Worm (Caenorhabditis elegans): ENCODE data around the gene spat-2.

The spat-2 gene

ce11 chrIII:11068553-11068952 lies 31.8 kb downstream of the spat-2 start, which contains the start of gene W09D6.1:
Gene W09D6.1 (plus strand): TSS chrIII:11068853.
- TF ChIP-seq unc-55 (GFP tag; optimal IDR thresholded peaks at IDR 0.05) (no peak), nhr-25 (tag; optimal IDR thresholded peaks at IDR 0.05) (no peak), mbf-1 (tag; optimal IDR thresholded peaks at IDR 0.05) (no peak), Y55F3AM.14 (GFP tag; optimal IDR thresholded peaks at IDR 0.05) (no peak), alr-1 (tag; optimal IDR thresholded peaks at IDR 0.05) (no peak), nhr-129 (tag; optimal IDR thresholded peaks at IDR 0.05) (no peak), ZK546.5 (tag; optimal IDR thresholded peaks at IDR 0.05) (no peak), ztf-4 (tag; optimal IDR thresholded peaks at IDR 0.05) (no peak), nhr-77 (tag; optimal IDR thresholded peaks at IDR 0.05) (no peak), egl-27 (tag; optimal IDR thresholded peaks at IDR 0.05) (no peak), unc-39 (tag; optimal IDR thresholded peaks at IDR 0.05) (no peak), fos-1 (tag; optimal IDR thresholded peaks at IDR 0.05) (no peak), nhr-6 (tag; optimal IDR thresholded peaks at IDR 0.05) (no peak), snpc-4 (tag; optimal IDR thresholded peaks at IDR 0.05) (no peak), nhr-23 (tag; optimal IDR thresholded peaks at IDR 0.05) (no peak), C34F6.9 (tag; optimal IDR thresholded peaks at IDR 0.05) (no peak), nhr-237 (tag; optimal IDR thresholded peaks at IDR 0.05) (no peak), skn-1 (tag; optimal IDR thresholded peaks at IDR 0.05) (no peak), sma-9 (GFP tag; optimal IDR thresholded peaks at IDR 0.05) (no peak), sma-9 (tag; optimal IDR thresholded peaks at IDR 0.05) (no peak), blmp-1 (tag; optimal IDR thresholded peaks at IDR 0.05; ENCODE audit: insufficient read depth) (no peak)

DNA sequence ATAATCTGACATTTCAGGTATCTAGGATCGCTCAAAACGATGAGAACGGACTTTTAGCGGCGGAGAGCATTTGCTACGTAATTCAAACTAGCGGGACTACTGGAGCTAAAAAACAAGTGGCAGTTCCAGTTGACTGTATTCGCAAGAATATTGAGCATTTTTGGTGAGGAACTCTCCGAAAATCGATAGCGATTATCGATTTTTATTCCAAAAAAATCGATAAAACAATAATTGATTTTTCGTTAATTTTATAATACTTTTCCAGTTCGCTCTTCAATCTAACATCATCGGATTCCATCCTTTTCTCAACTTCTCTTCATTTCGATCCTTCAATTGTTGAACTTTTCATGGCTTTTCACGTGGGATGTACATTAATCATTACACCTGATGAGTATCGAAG lies 32.5 kb downstream of the spat-2 start:
- TF ChIP-seq alr-1 (tag; optimal IDR thresholded peaks at IDR 0.05) (no peak), nhr-129 (tag; optimal IDR thresholded peaks at IDR 0.05) (no peak), zag-1 (tag; optimal IDR thresholded peaks at IDR 0.05) (no peak), nhr-77 (tag; optimal IDR thresholded peaks at IDR 0.05) (no peak), F13H6.1 (tag; optimal IDR thresholded peaks at IDR 0.05) (no peak), unc-55 (GFP tag; optimal IDR thresholded peaks at IDR 0.05) (no peak), lin-11 (tag; optimal IDR thresholded peaks at IDR 0.05) (no peak), gmeb-1 (tag; optimal IDR thresholded peaks at IDR 0.05) (no peak), nhr-10 (tag; optimal IDR thresholded peaks at IDR 0.05) (no peak), ceh-82 (tag; optimal IDR thresholded peaks at IDR 0.05) (no peak), unc-62 (GFP tag; optimal IDR thresholded peaks at IDR 0.05) (no peak), unc-39 (tag; optimal IDR thresholded peaks at IDR 0.05) (no peak), crh-2 (tag; optimal IDR thresholded peaks at IDR 0.05) (no peak), lin-13 (GFP tag; optimal IDR thresholded peaks at IDR 0.05) (no peak), lsy-2 (tag; optimal IDR thresholded peaks at IDR 0.05) (no peak), nhr-25 (tag; optimal IDR thresholded peaks at IDR 0.05) (no peak), ZK546.5 (tag; optimal IDR thresholded peaks at IDR 0.05) (no peak)

- TF ChIP-seq ceh-82 (tag; optimal IDR thresholded peaks at IDR 0.05) (no peak), Y55F3AM.14 (GFP tag; optimal IDR thresholded peaks at IDR 0.05) (no peak), sem-4 (tag; optimal IDR thresholded peaks at IDR 0.05) (no peak), lin-11 (tag; optimal IDR thresholded peaks at IDR 0.05) (no peak), nhr-21 (tag; optimal IDR thresholded peaks at IDR 0.05) (no peak), lin-13 (GFP tag; optimal IDR thresholded peaks at IDR 0.05) (no peak), R02D3.7 (tag; optimal IDR thresholded peaks at IDR 0.05) (no peak), ztf-4 (tag; optimal IDR thresholded peaks at IDR 0.05) (no peak), F13H6.1 (tag; optimal IDR thresholded peaks at IDR 0.05) (no peak), nhr-12 (tag; optimal IDR thresholded peaks at IDR 0.05) (no peak), sma-9 (GFP tag; optimal IDR thresholded peaks at IDR 0.05) (no peak), sma-9 (tag; optimal IDR thresholded peaks at IDR 0.05) (no peak), nhr-77 (tag; optimal IDR thresholded peaks at IDR 0.05) (no peak), skn-1 (tag; optimal IDR thresholded peaks at IDR 0.05) (no peak)
Measured at ce11 chrIII:11070210-11070609, 33.5 kb downstream of the spat-2 start.

DNA sequence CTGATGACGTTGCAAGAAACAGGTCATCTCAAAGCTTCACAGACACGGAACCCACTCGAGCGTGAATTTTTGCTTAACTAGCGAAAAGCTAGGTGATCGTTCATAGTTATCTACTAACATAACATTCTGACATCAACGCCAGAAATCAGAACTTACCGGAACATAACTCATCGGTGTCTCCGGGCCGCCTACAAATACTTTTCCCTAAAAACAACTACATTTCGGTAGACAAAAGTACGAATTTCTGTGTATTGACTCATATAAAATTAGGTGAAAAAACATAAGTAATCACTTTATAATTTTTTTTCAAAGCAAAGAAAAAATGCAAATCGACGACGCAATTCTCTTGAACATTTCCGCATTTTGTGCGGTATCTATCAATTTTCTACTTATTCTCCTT lies 37.5 kb downstream of the spat-2 start, which contains the start of gene str-261:
TSS of gene str-261 (plus strand) at position 301 of the 400 bp plus-strand sequence.
- no peak for TF ChIP-seq nhr-21 (tag; optimal IDR thresholded peaks at IDR 0.05)
- TF ChIP-seq lin-13 (GFP tag; optimal IDR thresholded peaks at IDR 0.05), result no peak
- no peak for TF ChIP-seq nhr-77 (tag; optimal IDR thresholded peaks at IDR 0.05)
- TF ChIP-seq aly-2 (tag; optimal IDR thresholded peaks at IDR 0.05), result no peak
- TF ChIP-seq ama-1 (optimal IDR thresholded peaks at IDR 0.05), result no peak
- TF ChIP-seq nhr-11 (tag; optimal IDR thresholded peaks at IDR 0.05), result no peak
- TF ChIP-seq R02D3.7 (tag; optimal IDR thresholded peaks at IDR 0.05), result no peak
- no peak for TF ChIP-seq blmp-1 (tag; optimal IDR thresholded peaks at IDR 0.05; ENCODE audit: insufficient read depth)
- no peak for TF ChIP-seq nhr-237 (tag; optimal IDR thresholded peaks at IDR 0.05)
- no peak for TF ChIP-seq lin-11 (tag; optimal IDR thresholded peaks at IDR 0.05)
- no peak for TF ChIP-seq C34F6.9 (tag; optimal IDR thresholded peaks at IDR 0.05)
